Fruit fly (Drosophila melanogaster) whole organism, prepupa: Measurements from ENCODE around the gene Cpr65Eb.
A peak's percentile ranks its signal among the peaks of the same experiment; 100 is the strongest.

Source experiments
- Blimp-1 ChIP-seq: fragments of 200-800 bp; sonication (Bioruptor generic); optimal IDR thresholded peaks from 3 replicates; lab custom pipeline; 2017; ENCODE audit warnings: missing biosample characterization, missing genetic modification characterization, mild to moderate bottlenecking, moderate library complexity, missing genetic modification reagents
- CG11902 ChIP-seq: fragments of 200-800 bp; sonication (Bioruptor generic); optimal IDR thresholded peaks from 3 replicates; lab custom pipeline; 2016; ENCODE audit warnings: missing biosample characterization, missing genetic modification characterization
- CG15336 ChIP-seq: fragments of 200-800 bp; sonication (Bioruptor generic); IDR thresholded peaks from 2 replicates; pipeline ENCODE4 v1.3.6; 2022; ENCODE audit warnings: missing biosample characterization, missing genetic modification characterization
- CG16779 ChIP-seq: fragments of 200-800 bp; sonication (Bioruptor generic); optimal IDR thresholded peaks from 3 replicates; lab custom pipeline; 2017; ENCODE audit warnings: missing biosample characterization, mild to moderate bottlenecking, missing genetic modification characterization
- CG3919 ChIP-seq: fragments of 200-800 bp; sonication (Bioruptor generic); optimal IDR thresholded peaks from 3 replicates; lab custom pipeline; 2016; ENCODE audit warnings: missing biosample characterization, missing genetic modification characterization
- CG6163 ChIP-seq: fragments of 200-800 bp; sonication (Bioruptor generic); IDR thresholded peaks from 3 replicates; pipeline ENCODE4 v1.3.6; 2022; ENCODE audit warnings: missing biosample characterization, missing genetic modification characterization
- CG8119 ChIP-seq: fragments of 200-800 bp; sonication (Bioruptor generic); IDR thresholded peaks from 3 replicates; pipeline ENCODE4 v1.3.6; 2022; ENCODE audit warnings: missing biosample characterization, missing genetic modification characterization
- CG8319 ChIP-seq: fragments of 200-800 bp; sonication (Bioruptor generic); optimal IDR thresholded peaks from 3 replicates; lab custom pipeline; 2016; ENCODE audit warnings: missing biosample characterization, missing genetic modification characterization
- Lpt ChIP-seq: fragments of 200-800 bp; sonication (Bioruptor generic); optimal IDR thresholded peaks from 3 replicates; lab custom pipeline; 2016; ENCODE audit warnings: missing biosample characterization, missing genetic modification characterization
- OdsH ChIP-seq: fragments of 200-800 bp; sonication (Bioruptor generic); optimal IDR thresholded peaks from 3 replicates; lab custom pipeline; 2016; ENCODE audit warnings: missing biosample characterization, missing genetic modification characterization
- Sox15 ChIP-seq: fragments of 200-800 bp; sonication (Bioruptor generic); optimal IDR thresholded peaks from 3 replicates; lab custom pipeline; 2016; ENCODE audit warnings: missing biosample characterization, missing genetic modification characterization
- fd85E ChIP-seq: fragments of 200-800 bp; sonication (Bioruptor generic); optimal IDR thresholded peaks from 3 replicates; lab custom pipeline; 2016; ENCODE audit warnings: missing biosample characterization, missing genetic modification characterization
- pdm3 ChIP-seq: fragments of 200-800 bp; sonication (Bioruptor generic); optimal IDR thresholded peaks from 3 replicates; lab custom pipeline; 2016; ENCODE audit warnings: missing biosample characterization, missing genetic modification characterization
- svp ChIP-seq: fragments of 200-800 bp; sonication (Bioruptor generic); peaks from one replicate; lab custom pipeline; 2016; ENCODE audit warnings: missing biosample characterization, missing genetic modification characterization

DNA sequence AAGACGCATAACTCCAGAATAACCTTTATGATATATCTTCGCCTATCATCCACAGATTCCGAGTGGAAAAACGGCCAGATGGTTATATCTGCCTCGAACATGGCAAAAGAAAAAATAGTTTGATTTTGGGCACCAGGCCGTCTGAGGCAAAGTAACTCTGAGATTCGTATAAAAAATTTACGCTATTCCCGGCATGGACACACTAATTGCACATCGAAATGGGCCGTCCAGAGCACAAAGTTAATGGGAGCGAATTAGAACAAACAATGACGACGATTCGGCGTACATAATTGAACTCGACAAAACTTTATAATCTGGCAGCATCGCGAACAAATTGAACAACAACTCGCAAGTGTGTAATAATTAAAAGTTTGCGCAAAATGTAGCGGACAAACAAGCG is 19.5 kb downstream of the Cpr65Eb start, which contains the start of gene CG32391:
- TF ChIP-seq Blimp-1 (GFP tag; lab: Kevin White, UChicago) = no peak
- TF ChIP-seq CG16779 (tag; lab: Kevin White, UChicago) = no peak
- TF ChIP-seq svp = peak; percentile 39
- TF ChIP-seq CG3919 = no peak
- no peak for TF ChIP-seq fd85E (GFP tag; lab: Kevin White, UChicago)
- no peak for TF ChIP-seq OdsH (GFP tag; lab: Kevin White, UChicago)
- TF ChIP-seq CG15336 = no peak
- TF ChIP-seq CG11902 = no peak
- TF ChIP-seq CG8119 (GFP tag; lab: Robert Waterston, UW) = no peak
- no peak for TF ChIP-seq CG6163 (GFP tag; lab: Robert Waterston, UW)
- no peak for TF ChIP-seq CG8319 (GFP tag; lab: Kevin White, UChicago)
- no peak for TF ChIP-seq Sox15 (GFP tag; lab: Kevin White, UChicago)
- no peak for TF ChIP-seq pdm3 (GFP tag; lab: Kevin White, UChicago)
- TF ChIP-seq Lpt (GFP tag; lab: Kevin White, UChicago) = no peak
